Fruit fly (Drosophila melanogaster) whole organism, embryonic: ENCODE data around the gene ZnT77C.
A peak's percentile ranks its signal among the peaks of the same experiment; 100 is the strongest.

Experiments used
- Blimp-1 ChIP-seq: fragments of 200-800 bp; sonication (Bioruptor generic); optimal IDR thresholded peaks from 3 replicates; lab custom pipeline; 2018; ENCODE audit warnings: missing biosample characterization, missing genetic modification characterization, mild to moderate bottlenecking, moderate library complexity, missing genetic modification reagents
- CG10267 ChIP-seq: fragments of 200-800 bp; sonication (Bioruptor generic); optimal IDR thresholded peaks from 2 replicates; lab custom pipeline; 2018; ENCODE audit warnings: missing biosample characterization, mild to moderate bottlenecking, missing genetic modification characterization, moderate library complexity
- CG11723 ChIP-seq: fragments of 200-800 bp; sonication (Bioruptor generic); optimal IDR thresholded peaks from 2 replicates; lab custom pipeline; 2017; ENCODE audit warnings: missing biosample characterization, mild to moderate bottlenecking, missing genetic modification characterization
- CG12104 ChIP-seq: fragments of 200-800 bp; sonication (Bioruptor generic); optimal IDR thresholded peaks from 3 replicates; lab custom pipeline; 2016; ENCODE audit warnings: missing biosample characterization, missing genetic modification characterization
- CG12219 ChIP-seq: fragments of 200-800 bp; sonication (Bioruptor generic); optimal IDR thresholded peaks from 3 replicates; lab custom pipeline; 2018; ENCODE audit warnings: missing biosample characterization, mild to moderate bottlenecking, missing genetic modification characterization
- CG13287 ChIP-seq: fragments of 200-800 bp; sonication (Bioruptor generic); IDR thresholded peaks from 2 replicates; pipeline ENCODE4 v1.3.6; 2022; ENCODE audit warnings: missing biosample characterization, missing genetic modification characterization; ENCODE audit not compliant: partially characterized antibody
- CG13894 ChIP-seq: fragments of 200-800 bp; sonication (Bioruptor generic); optimal IDR thresholded peaks from 3 replicates; lab custom pipeline; 2018; ENCODE audit warnings: missing biosample characterization, mild to moderate bottlenecking, missing genetic modification characterization, moderate library complexity
- CG14014 ChIP-seq: fragments of 200-800 bp; sonication (Bioruptor generic); IDR thresholded peaks from 2 replicates; pipeline ENCODE4 v1.3.6; 2022; ENCODE audit warnings: missing biosample characterization, missing genetic modification characterization
- CG1647 ChIP-seq: fragments of 200-800 bp; sonication (Bioruptor generic); optimal IDR thresholded peaks from 3 replicates; lab custom pipeline; 2016; ENCODE audit warnings: missing biosample characterization, missing genetic modification characterization
- CG17361 ChIP-seq: fragments of 200-800 bp; sonication (Bioruptor generic); IDR thresholded peaks from 3 replicates; pipeline ENCODE4 v1.3.6; 2022; ENCODE audit warnings: missing biosample characterization, missing genetic modification characterization
- CG17829 ChIP-seq: fragments of 200-800 bp; optimal IDR thresholded peaks from 2 replicates; lab custom pipeline; 2019; ENCODE audit warnings: missing biosample characterization, mild to moderate bottlenecking, missing genetic modification characterization, moderate library complexity
- CG2120 ChIP-seq: fragments of 200-800 bp; sonication (Bioruptor generic); optimal IDR thresholded peaks from 3 replicates; lab custom pipeline; 2016; ENCODE audit warnings: missing biosample characterization, missing genetic modification characterization
- CG2875 ChIP-seq: fragments of 200-800 bp; sonication (Bioruptor generic); optimal IDR thresholded peaks from 2 replicates; lab custom pipeline; 2017; ENCODE audit warnings: missing biosample characterization, mild to moderate bottlenecking, missing genetic modification characterization, missing genetic modification reagents
- CG34422 ChIP-seq: fragments of 200-800 bp; sonication (Bioruptor generic); IDR thresholded peaks from 3 replicates; pipeline ENCODE4 v1.3.6; 2022; ENCODE audit warnings: missing biosample characterization, missing genetic modification characterization
- CG4424 ChIP-seq: fragments of 200-800 bp; sonication (Bioruptor generic); optimal IDR thresholded peaks from 3 replicates; lab custom pipeline; 2016; ENCODE audit warnings: missing biosample characterization, missing genetic modification characterization
- CG7786 ChIP-seq: fragments of 200-800 bp; sonication (Bioruptor generic); optimal IDR thresholded peaks from 2 replicates; lab custom pipeline; 2016; ENCODE audit warnings: missing biosample characterization, missing genetic modification characterization
- CG7963 ChIP-seq: fragments of 200-800 bp; sonication (Bioruptor generic); IDR thresholded peaks from 3 replicates; pipeline ENCODE4 v1.3.6; 2022; ENCODE audit warnings: missing biosample characterization, missing genetic modification characterization; ENCODE audit not compliant: partially characterized antibody
- CG7987 ChIP-seq: fragments of 200-800 bp; sonication (Bioruptor generic); optimal IDR thresholded peaks from 2 replicates; lab custom pipeline; 2018; ENCODE audit warnings: missing biosample characterization, mild to moderate bottlenecking, missing genetic modification characterization, moderate library complexity
- CG8388 ChIP-seq: fragments of 200-800 bp; sonication (Bioruptor generic); optimal IDR thresholded peaks from 2 replicates; lab custom pipeline; 2019; ENCODE audit warnings: missing biosample characterization, mild to moderate bottlenecking, missing genetic modification characterization, moderate library complexity
- CG8478 ChIP-seq: fragments of >200 bp; optimal IDR thresholded peaks from 2 replicates; lab custom pipeline; 2018
- CG9797 ChIP-seq: fragments of 200-800 bp; sonication (Bioruptor generic); optimal IDR thresholded peaks from 3 replicates; lab custom pipeline; 2018; ENCODE audit warnings: missing biosample characterization, mild to moderate bottlenecking, missing genetic modification characterization
- Dad ChIP-seq: fragments of 200-800 bp; sonication (Bioruptor generic); optimal IDR thresholded peaks from 3 replicates; lab custom pipeline; 2016; ENCODE audit warnings: missing biosample characterization, missing genetic modification characterization
- Deaf1 ChIP-seq: fragments of 200-800 bp; optimal IDR thresholded peaks from 3 replicates; lab custom pipeline; 2019; ENCODE audit warnings: missing biosample characterization, mild to moderate bottlenecking, missing genetic modification characterization, moderate library complexity
- Ets97D ChIP-seq: fragments of 200-800 bp; sonication (Bioruptor generic); optimal IDR thresholded peaks from 3 replicates; lab custom pipeline; 2016; ENCODE audit warnings: missing biosample characterization, missing genetic modification characterization
- HLHmδ ChIP-seq: fragments of 200-800 bp; sonication (Bioruptor generic); optimal IDR thresholded peaks from 2 replicates; lab custom pipeline; 2018; ENCODE audit warnings: missing biosample characterization, mild to moderate bottlenecking, missing genetic modification characterization, moderate library complexity
- HmgD ChIP-seq: fragments of 200-800 bp; sonication (Bioruptor generic); optimal IDR thresholded peaks from 3 replicates; lab custom pipeline; 2016; ENCODE audit warnings: missing biosample characterization, missing genetic modification characterization
- Hr78 ChIP-seq, 2 experiments: fragments of 200-800 bp in 1 of 2; fragments of >200 bp in 1 of 2; sonication (Bioruptor generic) in 1 of 2; optimal IDR thresholded peaks; 2 replicates each; lab custom pipeline; 2017 to 2019; ENCODE audit warnings: missing biosample characterization in 2 of 2, missing genetic modification characterization in 2 of 2, mild to moderate bottlenecking in 1 of 2, moderate library complexity in 1 of 2
- MBD-R2 ChIP-seq: fragments of 200-800 bp; sonication (Bioruptor generic); IDR thresholded peaks from 2 replicates; pipeline ENCODE4 v1.3.6; 2022; ENCODE audit warnings: missing biosample characterization, missing genetic modification characterization
- Meics ChIP-seq: fragments of 200-800 bp; sonication (Bioruptor generic); optimal IDR thresholded peaks from 2 replicates; lab custom pipeline; 2017; ENCODE audit warnings: missing biosample characterization, mild to moderate bottlenecking, missing genetic modification characterization
- YL-1 ChIP-seq: fragments of 200-800 bp; sonication (Bioruptor generic); optimal IDR thresholded peaks from 3 replicates; lab custom pipeline; 2017; ENCODE audit warnings: missing biosample characterization, mild to moderate bottlenecking, missing genetic modification characterization
- amos ChIP-seq: fragments of 200-800 bp; sonication (Bioruptor generic); IDR thresholded peaks from 2 replicates; pipeline ENCODE4 v1.3.6; 2022; ENCODE audit warnings: missing biosample characterization, missing genetic modification characterization; ENCODE audit not compliant: partially characterized antibody
- bsh ChIP-seq, 2 experiments: fragments of 200-800 bp; sonication (Bioruptor generic); optimal IDR thresholded peaks; 2 replicates each; lab custom pipeline; 2017 to 2018; ENCODE audit warnings: mild to moderate bottlenecking in 2 of 2, missing biosample characterization in 2 of 2, missing genetic modification characterization in 2 of 2, moderate library complexity in 1 of 2
- btn ChIP-seq: fragments of 200-800 bp; sonication (Bioruptor generic); optimal IDR thresholded peaks from 2 replicates; lab custom pipeline; 2016; ENCODE audit warnings: missing biosample characterization, missing genetic modification characterization
- ci ChIP-seq: fragments of 200-800 bp; sonication (Bioruptor generic); IDR thresholded peaks from 3 replicates; pipeline ENCODE4 v1.3.6; 2022; ENCODE audit warnings: missing biosample characterization, missing genetic modification characterization
- emc ChIP-seq: fragments of 200-800 bp; sonication (Bioruptor generic); optimal IDR thresholded peaks from 2 replicates; lab custom pipeline; 2016; ENCODE audit warnings: missing biosample characterization, missing genetic modification characterization
- ems ChIP-seq: fragments of 200-800 bp; sonication (Bioruptor generic); optimal IDR thresholded peaks from 3 replicates; lab custom pipeline; 2016; ENCODE audit warnings: missing biosample characterization, missing genetic modification characterization
- gfzf ChIP-seq: fragments of 200-800 bp; sonication (Bioruptor generic); optimal IDR thresholded peaks from 2 replicates; lab custom pipeline; 2016; ENCODE audit warnings: missing biosample characterization, mild to moderate bottlenecking, missing genetic modification characterization, moderate library complexity
- gsb ChIP-seq: fragments of 200-800 bp; sonication (Bioruptor generic); IDR thresholded peaks from 2 replicates; pipeline ENCODE4 v1.3.6; 2022; ENCODE audit warnings: missing biosample characterization, missing genetic modification characterization
- inv ChIP-seq: fragments of 200-800 bp; sonication (Bioruptor generic); IDR thresholded peaks from 2 replicates; pipeline ENCODE4 v1.3.6; 2022; ENCODE audit warnings: missing biosample characterization, missing genetic modification characterization; ENCODE audit not compliant: partially characterized antibody
- jumu ChIP-seq: fragments of 200-800 bp; sonication (Bioruptor generic); optimal IDR thresholded peaks from 3 replicates; lab custom pipeline; 2016; ENCODE audit warnings: missing biosample characterization, missing genetic modification characterization
- lbe ChIP-seq: fragments of 200-800 bp; sonication (Bioruptor generic); optimal IDR thresholded peaks from 2 replicates; lab custom pipeline; 2016; ENCODE audit warnings: missing biosample characterization, mild to moderate bottlenecking, missing genetic modification characterization
- nerfin-2 ChIP-seq: fragments of 200-800 bp; sonication (Bioruptor generic); IDR thresholded peaks from 2 replicates; pipeline ENCODE4 v1.3.6; 2022; ENCODE audit warnings: missing biosample characterization, missing genetic modification characterization; ENCODE audit not compliant: partially characterized antibody
- prd ChIP-seq, 3 experiments: fragments of >200 bp in 2 of 3; fragments of 200-800 bp in 1 of 3; sonication (Bioruptor generic) in 1 of 3; optimal IDR thresholded peaks in 2 of 3; IDR thresholded peaks in 1 of 3; 2 replicates in 2 of 3; 3 replicates in 1 of 3; pipeline versions ENCODE4 v1.3.6 to Lab custom; 2017 to 2022; ENCODE audit warnings: missing biosample characterization in 1 of 3, missing genetic modification characterization in 1 of 3
- rib ChIP-seq: fragments of 200-800 bp; sonication (Bioruptor generic); IDR thresholded peaks from 2 replicates; pipeline ENCODE4 v1.3.6; 2022; ENCODE audit warnings: missing biosample characterization, missing genetic modification characterization
- sug ChIP-seq: fragments of 200-800 bp; optimal IDR thresholded peaks from 2 replicates; lab custom pipeline; 2019; ENCODE audit warnings: missing biosample characterization, mild to moderate bottlenecking, missing genetic modification characterization, moderate library complexity
- toy ChIP-seq: fragments of 200-800 bp; sonication (Bioruptor generic); IDR thresholded peaks from 2 replicates; pipeline ENCODE4 v1.3.6; 2022; ENCODE audit warnings: missing biosample characterization, missing genetic modification characterization
- wdn ChIP-seq: fragments of 200-800 bp; sonication (Bioruptor generic); IDR thresholded peaks from 2 replicates; pipeline ENCODE4 v1.3.6; 2022; ENCODE audit warnings: missing biosample characterization, missing genetic modification characterization
- wor ChIP-seq: fragments of 200-800 bp; sonication (Bioruptor generic); IDR thresholded peaks from 2 replicates; pipeline ENCODE4 v1.3.6; 2022; ENCODE audit warnings: missing biosample characterization, missing genetic modification characterization
- yki ChIP-seq: fragments of >200 bp; optimal IDR thresholded peaks from 3 replicates; lab custom pipeline; 2018

ZnT77C gene

dm6 chr3L:20494780-20495591 lies at the start of gene ZnT77C:
TSS of gene ZnT77C (minus strand) at chr3L:20494921.
- no peak for TF ChIP-seq wdn (GFP tag; lab: Robert Waterston, UW)
- TF ChIP-seq Hr78 (GFP tag; optimal IDR thresholded peaks at IDR 0.05; lab: Kevin White, UChicago): no peak
- TF ChIP-seq yki (lab: Kevin White, UChicago): no peak
- TF ChIP-seq sug (tag; lab: Kevin White, UChicago): no peak
- no peak for TF ChIP-seq CG1647 (GFP tag; lab: Kevin White, UChicago)
- TF ChIP-seq Blimp-1 (GFP tag; lab: Kevin White, UChicago): no peak
- no peak for TF ChIP-seq Deaf1 (tag; lab: Kevin White, UChicago)
- no peak for TF ChIP-seq ems (GFP tag; lab: Kevin White, UChicago)
- TF ChIP-seq CG17361 (GFP tag; lab: Robert Waterston, UW): 0 out of 3 replicates have a peak, but pooled peaks have one; percentile 31
- no peak for TF ChIP-seq HmgD (GFP tag; lab: Kevin White, UChicago)
- TF ChIP-seq CG34422: 0 out of 3 replicates have a peak, but pooled peaks have one; percentile 14
- no peak for TF ChIP-seq CG14014 (GFP tag; lab: Robert Waterston, UW)
- TF ChIP-seq CG9797 (GFP tag; lab: Kevin White, UChicago): peak; percentile 68
- no peak for TF ChIP-seq btn (GFP tag; lab: Kevin White, UChicago)
- TF ChIP-seq gsb (GFP tag; lab: Robert Waterston, UW): no peak
- TF ChIP-seq CG11723 (GFP tag; lab: Kevin White, UChicago): no peak
- TF ChIP-seq CG17829 (tag; lab: Kevin White, UChicago): peak; percentile 6
- peak; percentile 26; the same call in 1 of the 2 replicates for TF ChIP-seq CG13287 (GFP tag; lab: Robert Waterston, UW)
- TF ChIP-seq toy (GFP tag; lab: Robert Waterston, UW): no peak
- no peak for TF ChIP-seq CG8388 (GFP tag; lab: Kevin White, UChicago)
- TF ChIP-seq Dad (GFP tag; lab: Kevin White, UChicago): no peak
- peak; percentile 32 for TF ChIP-seq YL-1 (GFP tag; lab: Kevin White, UChicago)
- TF ChIP-seq bsh (GFP tag; optimal IDR thresholded peaks at IDR 0.05; lab: Kevin White, UChicago): no peak
- TF ChIP-seq emc (GFP tag; lab: Kevin White, UChicago): no peak
- peak; percentile 47 for TF ChIP-seq CG13894
- no peak for TF ChIP-seq rib
- TF ChIP-seq wor (GFP tag; lab: Robert Waterston, UW): no peak
- no peak for TF ChIP-seq lbe (GFP tag; lab: Kevin White, UChicago)
- no peak for TF ChIP-seq CG7987 (GFP tag; lab: Kevin White, UChicago)
- no peak for TF ChIP-seq Meics (GFP tag; lab: Kevin White, UChicago)
- TF ChIP-seq CG10267 (tag; lab: Kevin White, UChicago): peak; percentile 33
- TF ChIP-seq CG2875 (GFP tag; lab: Kevin White, UChicago): no peak
- TF ChIP-seq gfzf (GFP tag; lab: Kevin White, UChicago): peak; percentile 84
- TF ChIP-seq amos (GFP tag; lab: Robert Waterston, UW): peak; percentile 25; the same call in 1 of the 2 replicates
- no peak for TF ChIP-seq HLHmδ (GFP tag; lab: Kevin White, UChicago)
- TF ChIP-seq CG7963 (GFP tag; lab: Robert Waterston, UW): no peak
- no peak for TF ChIP-seq CG4424 (GFP tag; lab: Kevin White, UChicago)
- no peak for TF ChIP-seq CG8478 (lab: Kevin White, UChicago)
- TF ChIP-seq prd (optimal IDR thresholded peaks at IDR 0.05; lab: Kevin White, UChicago): no peak
- no peak for TF ChIP-seq prd (GFP tag; IDR thresholded peaks at IDR 0.05; lab: Robert Waterston, UW)
- no peak for TF ChIP-seq nerfin-2 (GFP tag; lab: Robert Waterston, UW)
- no peak for TF ChIP-seq inv
- no peak for TF ChIP-seq jumu (GFP tag; lab: Kevin White, UChicago)
- TF ChIP-seq Ets97D: peak; percentile 29
- TF ChIP-seq CG7786 (GFP tag; lab: Kevin White, UChicago): no peak
- TF ChIP-seq ci: no peak
- TF ChIP-seq MBD-R2 (GFP tag; lab: Robert Waterston, UW): peak; percentile 60
- no peak for TF ChIP-seq CG12104 (GFP tag; lab: Kevin White, UChicago)
- no peak for TF ChIP-seq CG12219 (GFP tag; lab: Kevin White, UChicago)
- TF ChIP-seq CG2120 (GFP tag; lab: Kevin White, UChicago): peak; percentile 32
